Fruit fly (Drosophila melanogaster): Measurements from ENCODE around the gene bocks.
A peak's percentile ranks its signal among the peaks of the same experiment; 100 is the strongest.

The bocks gene

DNA sequence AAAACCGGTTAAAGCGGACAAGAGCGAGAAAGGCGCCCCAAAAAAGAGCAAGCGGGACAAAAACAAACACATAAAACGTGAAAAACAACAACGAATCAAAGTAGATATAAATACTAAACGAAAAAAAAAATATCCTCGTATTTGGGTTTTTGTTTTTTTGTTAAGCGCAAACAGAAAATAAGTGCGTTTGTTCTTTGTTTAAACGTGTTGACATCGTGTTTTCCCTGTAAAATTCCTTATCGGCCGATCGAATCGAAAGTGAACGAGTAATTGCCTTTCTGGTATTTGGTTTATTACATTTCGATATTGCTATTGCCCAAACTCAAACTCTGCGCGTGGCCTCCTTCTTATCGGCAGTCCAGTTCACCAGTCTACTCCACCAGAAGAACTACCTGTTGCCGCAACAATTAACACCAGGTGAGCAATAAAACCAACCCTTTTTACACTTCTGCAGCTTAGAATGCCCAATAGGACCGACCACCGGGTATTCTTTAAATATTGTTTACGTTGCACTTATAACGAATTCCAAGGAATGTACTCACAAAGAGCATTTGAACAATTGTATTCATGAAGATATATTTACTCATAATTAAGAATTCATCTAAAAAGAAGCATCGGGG, 1.1 kb upstream of the bocks start (continued):
- TF ChIP-seq tll (GFP tag; optimal IDR thresholded peaks at IDR 0.05), result peak in 1 of 2 experiments; percentile 7
- TF ChIP-seq ttk (GFP tag; IDR thresholded peaks at IDR 0.05), result no peak
- TF ChIP-seq CG11247 (GFP tag; IDR thresholded peaks at IDR 0.05), result no peak
- TF ChIP-seq Stat92E (GFP tag; optimal IDR thresholded peaks at IDR 0.05), result no peak
- no peak for TF ChIP-seq maf-S (GFP tag; optimal IDR thresholded peaks at IDR 0.05)
- TF ChIP-seq chm (GFP tag; IDR thresholded peaks at IDR 0.05), result no peak
- TF ChIP-seq so (GFP tag; IDR thresholded peaks at IDR 0.05), result no peak
- TF ChIP-seq toy (GFP tag; IDR thresholded peaks at IDR 0.05), result no peak
- TF ChIP-seq sug (tag; optimal IDR thresholded peaks at IDR 0.05), result peak; percentile 11
- TF ChIP-seq Dip2 (GFP tag; IDR thresholded peaks at IDR 0.05), result no peak
- no peak for TF ChIP-seq E2f1 (GFP tag; IDR thresholded peaks at IDR 0.05)
- no peak for TF ChIP-seq br (optimal IDR thresholded peaks at IDR 0.05)
- peak; percentile 43 for TF ChIP-seq kni (GFP tag; optimal IDR thresholded peaks at IDR 0.05)
- no peak for TF ChIP-seq insv (GFP tag; optimal IDR thresholded peaks at IDR 0.05)
- TF ChIP-seq trh (GFP tag; optimal IDR thresholded peaks at IDR 0.05), result no peak
- TF ChIP-seq Kr (GFP tag; optimal IDR thresholded peaks at IDR 0.05), result peak; percentile 63
- no peak for TF ChIP-seq Fer3 (tag; optimal IDR thresholded peaks at IDR 0.05)
- no peak for TF ChIP-seq Adf1 (GFP tag; IDR thresholded peaks at IDR 0.05)
- TF ChIP-seq CG34376 (GFP tag; optimal IDR thresholded peaks at IDR 0.05), result no peak
- no peak for TF ChIP-seq Taf1 (GFP tag; IDR thresholded peaks at IDR 0.05)
- no peak for TF ChIP-seq CG34224 (GFP tag; IDR thresholded peaks at IDR 0.05; ENCODE audit: partially characterized antibody)
- no peak for TF ChIP-seq jumu (GFP tag; optimal IDR thresholded peaks at IDR 0.05)
- TF ChIP-seq CG11398 (GFP tag; optimal IDR thresholded peaks at IDR 0.05), result no peak
- no peak for TF ChIP-seq Bdp1 (GFP tag; optimal IDR thresholded peaks at IDR 0.05)
- no peak for TF ChIP-seq CG5953 (GFP tag; IDR thresholded peaks at IDR 0.05)
- peak; percentile 88 for TF ChIP-seq D19A (tag; optimal IDR thresholded peaks at IDR 0.05)
- peak; percentile 79 for TF ChIP-seq grn (GFP tag; optimal IDR thresholded peaks at IDR 0.05)
- no peak for TF ChIP-seq mld (GFP tag; IDR thresholded peaks at IDR 0.05; ENCODE audit: partially characterized antibody)
- TF ChIP-seq Vsx1 (GFP tag; optimal IDR thresholded peaks at IDR 0.05), result peak; percentile 61
- TF ChIP-seq crc (GFP tag; optimal IDR thresholded peaks at IDR 0.05), result no peak

DNA sequence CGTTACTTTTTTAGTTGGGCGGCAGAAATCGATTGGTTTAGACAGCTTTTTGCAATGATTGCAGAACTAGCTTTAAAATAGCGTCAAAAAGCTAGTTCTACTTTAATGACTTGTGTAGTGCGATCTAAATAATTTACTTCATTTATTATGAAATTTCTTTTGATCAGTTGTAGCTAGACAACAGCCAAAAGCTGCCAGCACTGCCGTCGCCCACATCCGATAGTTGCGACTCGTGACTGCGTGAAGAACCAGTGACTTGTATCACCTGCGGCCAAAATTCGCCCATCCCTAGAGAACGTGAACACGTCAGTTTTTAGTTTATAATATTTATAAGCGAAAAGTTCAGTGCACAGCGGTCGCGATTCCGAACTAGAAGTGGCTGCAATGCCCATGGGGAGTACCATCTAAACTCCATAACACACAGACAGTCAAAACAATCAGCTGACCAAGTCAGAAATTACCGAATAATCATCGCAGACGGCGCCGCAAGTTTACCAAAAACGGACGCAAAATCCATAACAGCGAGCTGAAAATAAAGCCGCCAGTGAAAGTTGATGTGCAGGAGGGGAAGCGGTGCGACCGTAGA, 4.0 kb downstream of the bocks start, which contains the start of gene P58IPK:
TSS of gene P58IPK (plus strand) at position 280 of the 586 bp plus-strand sequence.
- TF ChIP-seq CG6791 (GFP tag; IDR thresholded peaks at IDR 0.05; ENCODE audit: partially characterized antibody), result peak; percentile 96
- no peak for TF ChIP-seq fd64A (GFP tag; optimal IDR thresholded peaks at IDR 0.05)
- peak; percentile 4 for TF ChIP-seq CG17385 (GFP tag; optimal IDR thresholded peaks at IDR 0.05)
- peak; percentile 65 for TF ChIP-seq NfI (GFP tag; optimal IDR thresholded peaks at IDR 0.05)
- no peak for TF ChIP-seq wor (GFP tag; IDR thresholded peaks at IDR 0.05)
- TF ChIP-seq dan (GFP tag; IDR thresholded peaks at IDR 0.05), result no peak
- TF ChIP-seq Meics (GFP tag; optimal IDR thresholded peaks at IDR 0.05), result peak; percentile 56
- TF ChIP-seq lola (GFP tag; optimal IDR thresholded peaks at IDR 0.05), result peak in 1 of 3 experiments; percentile 46
- peak; percentile 85 for TF ChIP-seq CG13624 (GFP tag; optimal IDR thresholded peaks at IDR 0.05)
- peak; percentile 76 for TF ChIP-seq ssp (GFP tag; IDR thresholded peaks at IDR 0.05)
- TF ChIP-seq ase (GFP tag; IDR thresholded peaks at IDR 0.05), result 0 out of 3 replicates have a peak, but pooled peaks have one; percentile 11
- no peak for TF ChIP-seq CG12071 (GFP tag; optimal IDR thresholded peaks at IDR 0.05)
- TF ChIP-seq CG32532 (GFP tag; IDR thresholded peaks at IDR 0.05), result peak; percentile 76
- peak; percentile 27 for TF ChIP-seq CG8388 (GFP tag; optimal IDR thresholded peaks at IDR 0.05)
- TF ChIP-seq CG1792 (GFP tag; optimal IDR thresholded peaks at IDR 0.05), result peak; percentile 53
- no peak for TF ChIP-seq zf30C (GFP tag; optimal IDR thresholded peaks at IDR 0.05)
- peak; percentile 87 for TF ChIP-seq Doc3 (GFP tag; IDR thresholded peaks at IDR 0.05; ENCODE audit: partially characterized antibody)
- TF ChIP-seq CG3065 (GFP tag; optimal IDR thresholded peaks at IDR 0.05), result peak; percentile 37
- TF ChIP-seq CG2129 (GFP tag; IDR thresholded peaks at IDR 0.05; ENCODE audit: partially characterized antibody), result peak; percentile 83
- no peak for TF ChIP-seq insv (GFP tag; optimal IDR thresholded peaks at IDR 0.05)
- no peak for TF ChIP-seq corto (GFP tag; optimal IDR thresholded peaks at IDR 0.05)

Data from whole organism, embryonic.